Fruit fly (Drosophila melanogaster): ENCODE measurements around the gene CG31211.

dm6 chr3R:11992934-11993670, 43.6 kb downstream of the CG31211 start, which contains the start of gene mfas:
- TF ChIP-seq ovo (GFP tag; optimal IDR thresholded peaks at IDR 0.05) (no peak), tj (GFP tag; optimal IDR thresholded peaks at IDR 0.05) (peak; percentile 2), CG14711 (tag; optimal IDR thresholded peaks at IDR 0.05) (no peak), CG1620 (GFP tag; optimal IDR thresholded peaks at IDR 0.05) (no peak), kay (GFP tag; ENCODE audit: borderline replicate concordance) (no peak), CG5204 (GFP tag; optimal IDR thresholded peaks at IDR 0.05) (no peak), Hr96 (GFP tag; optimal IDR thresholded peaks at IDR 0.05) (no peak), CG7045 (GFP tag; optimal IDR thresholded peaks at IDR 0.05) (no peak), toe (GFP tag; optimal IDR thresholded peaks at IDR 0.05) (no peak), CG33017 (tag; optimal IDR thresholded peaks at IDR 0.05) (no peak), CG12768 (GFP tag; optimal IDR thresholded peaks at IDR 0.05) (peak; percentile 26), CG7101 (tag; optimal IDR thresholded peaks at IDR 0.05) (no peak), cic (GFP tag; optimal IDR thresholded peaks at IDR 0.05) (no peak)
